Worm (Caenorhabditis elegans) whole organism, L4 larva: Measurements from ENCODE around the gene srt-15.

Experiments
- ama-1 ChIP-seq: fragments of 150-350 bp; optimal IDR thresholded peaks from 2 replicates; lab custom pipeline; 2014; ENCODE audit warnings: inconsistent platforms, mixed read lengths
- ceh-82 ChIP-seq: sonication (generic microtip); optimal IDR thresholded peaks from 2 replicates; lab custom pipeline; 2017; ENCODE audit warnings: missing biosample characterization, missing genetic modification characterization
- dve-1 ChIP-seq: sonication (generic microtip); optimal IDR thresholded peaks from 2 replicates; lab custom pipeline; 2017; ENCODE audit warnings: antibody characterized with exemption, mild to moderate bottlenecking, missing genetic modification characterization, missing compliant biosample characterization; ENCODE audit not compliant: insufficient read depth
- lin-15B ChIP-seq: fragments of 150-350 bp; sonication (generic microtip); optimal IDR thresholded peaks from 3 replicates; lab custom pipeline; 2014; ENCODE audit warnings: missing biosample characterization, missing genetic modification characterization
- lin-39 ChIP-seq: fragments of 150-350 bp; optimal IDR thresholded peaks from 2 replicates; lab custom pipeline; 2014; ENCODE audit warnings: missing biosample characterization, missing genetic modification reagents, missing genetic modification characterization
- lsy-2 ChIP-seq, 2 experiments: fragments of 150-350 bp in 1 of 2; sonication (generic microtip) in 1 of 2; optimal IDR thresholded peaks; 2 replicates each; lab custom pipeline; 2014 to 2017; ENCODE audit warnings: missing biosample characterization in 2 of 2, missing genetic modification characterization in 2 of 2
- nhr-111 ChIP-seq: fragments of 200-800 bp; sonication (Bioruptor generic); optimal IDR thresholded peaks from 2 replicates; lab custom pipeline; 2018; ENCODE audit warnings: mild to moderate bottlenecking, missing genetic modification characterization, missing compliant biosample characterization
- skn-1 ChIP-seq: fragments of 150-350 bp; optimal IDR thresholded peaks from 2 replicates; lab custom pipeline; 2014; ENCODE audit warnings: missing biosample characterization, missing genetic modification characterization

DNA sequence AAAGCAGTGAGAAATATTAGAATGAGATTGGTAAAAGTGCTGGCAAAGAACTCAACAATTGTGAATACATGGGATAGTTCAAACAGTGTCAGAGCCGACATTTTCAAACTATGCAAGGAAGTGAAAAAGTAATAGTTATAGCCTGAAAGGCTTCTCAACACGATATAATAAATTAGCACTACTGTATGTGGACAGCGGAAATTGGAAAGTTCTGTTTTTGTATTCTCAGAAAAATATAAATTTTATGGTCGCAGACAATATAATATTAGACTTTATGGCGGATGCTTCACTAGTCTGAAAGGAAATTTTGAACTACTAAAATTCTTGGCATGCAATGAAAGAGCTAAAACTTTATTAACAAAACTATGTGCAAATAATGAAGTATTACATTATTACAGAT is 43.8 kb upstream of the srt-15 start, which contains the start of gene str-69:
- TF ChIP-seq lsy-2 (tag; optimal IDR thresholded peaks at IDR 0.05; lab: Kevin White, UChicago) (no peak), nhr-111 (GFP tag; lab: Kevin White, UChicago) (no peak), ama-1 (lab: Kevin White, UChicago) (no peak), lin-39 (tag; lab: Kevin White, UChicago) (no peak), skn-1 (tag; lab: Kevin White, UChicago) (no peak), ceh-82 (tag; lab: Kevin White, UChicago) (no peak), lin-15B (tag; lab: Kevin White, UChicago) (no peak), dve-1 (tag; lab: Kevin White, UChicago) (no peak)
